Worm (Caenorhabditis elegans): ENCODE results near the gene pmk-3.

- TF ChIP-seq unc-130 (tag; optimal IDR thresholded peaks at IDR 0.05) (no peak), lin-35 (GFP tag; optimal IDR thresholded peaks at IDR 0.05) (peak in 1 of 2 experiments; percentile 31), ets-5 (GFP tag; IDR thresholded peaks at IDR 0.05) (no peak), lsy-2 (tag; optimal IDR thresholded peaks at IDR 0.05) (peak; percentile 9 to 35)
These were observed 44.3 kb downstream of the pmk-3 start for ce11 chrIV:8183313-8183712.

Measured in whole organism, L1 larva.